Worm (Caenorhabditis elegans) whole organism, young adult: ENCODE measurements around the gene chil-18.

ENCODE experiments used
- B0035.1 ChIP-seq: sonication (generic microtip); optimal IDR thresholded peaks from 2 replicates; lab custom pipeline; 2016; ENCODE audit warnings: missing genetic modification characterization, mild to moderate bottlenecking, missing compliant biosample characterization, missing genotype, missing genetic modification reagents
- C06A6.2 ChIP-seq: fragments of 200-800 bp; sonication (Bioruptor generic); conservative IDR thresholded peaks from 2 replicates; pipeline ENCODE4 v1.3.6; 2022; ENCODE audit warnings: missing genetic modification characterization, missing compliant biosample characterization
- C17E4.6 ChIP-seq: fragments of 200-800 bp; sonication (Bioruptor generic); IDR thresholded peaks from 2 replicates; pipeline ENCODE4 v1.3.6; 2022; ENCODE audit warnings: missing genetic modification reagents, missing genetic modification characterization, missing compliant biosample characterization
- D2030.7 ChIP-seq: fragments of 200-800 bp; sonication (Bioruptor generic); IDR thresholded peaks from 2 replicates; pipeline ENCODE4 v1.3.6; 2022; ENCODE audit warnings: missing genetic modification reagents, missing genetic modification characterization, missing compliant biosample characterization
- F10E7.11 ChIP-seq: sonication (generic microtip); optimal IDR thresholded peaks from 2 replicates; lab custom pipeline; 2017; ENCODE audit warnings: mild to moderate bottlenecking, missing genetic modification characterization, moderate library complexity, missing compliant biosample characterization
- F22D6.2 ChIP-seq: sonication (generic microtip); optimal IDR thresholded peaks from 2 replicates; lab custom pipeline; 2016; ENCODE audit warnings: mild to moderate bottlenecking, missing genetic modification characterization, missing compliant biosample characterization
- F37B4.10 ChIP-seq: fragments of 200-800 bp; sonication (Bioruptor generic); IDR thresholded peaks from 2 replicates; pipeline ENCODE4 v1.3.6; 2022; ENCODE audit warnings: missing genetic modification characterization, missing compliant biosample characterization
- F55B11.4 ChIP-seq: sonication (generic microtip); optimal IDR thresholded peaks from 2 replicates; lab custom pipeline; 2016; ENCODE audit warnings: missing compliant biosample characterization, missing genetic modification characterization, borderline replicate concordance; ENCODE audit not compliant: insufficient read depth
- K12H6.12 ChIP-seq: fragments of 200-800 bp; sonication (Bioruptor generic); optimal IDR thresholded peaks from 2 replicates; lab custom pipeline; 2018; ENCODE audit warnings: mild to moderate bottlenecking, missing genetic modification characterization, missing compliant biosample characterization
- T07F8.4 ChIP-seq: sonication (generic microtip); optimal IDR thresholded peaks from 2 replicates; lab custom pipeline; 2016; ENCODE audit warnings: mild to moderate bottlenecking, missing genetic modification characterization, moderate library complexity, missing compliant biosample characterization
- Y53F4B.3 ChIP-seq: fragments of 200-800 bp; sonication (Bioruptor generic); IDR thresholded peaks from 2 replicates; pipeline ENCODE4 v1.3.6; 2022; ENCODE audit warnings: missing genetic modification reagents, missing genetic modification characterization, missing compliant biosample characterization
- Y79H2A.3 ChIP-seq: fragments of 200-800 bp; sonication (Bioruptor generic); conservative IDR thresholded peaks from 2 replicates; pipeline ENCODE4 v1.3.6; 2022; ENCODE audit warnings: missing genetic modification reagents, missing genetic modification characterization, missing compliant biosample characterization
- aptf-2 ChIP-seq: fragments of 200-800 bp; sonication (Bioruptor generic); conservative IDR thresholded peaks from 2 replicates; pipeline ENCODE4 v1.3.6; 2022; ENCODE audit warnings: missing genetic modification reagents, missing genetic modification characterization, missing compliant biosample characterization
- cebp-2 ChIP-seq: fragments of 200-800 bp; sonication (Bioruptor generic); IDR thresholded peaks from 2 replicates; pipeline ENCODE4 v1.3.6; 2022; ENCODE audit warnings: missing genetic modification characterization, missing compliant biosample characterization
- ceh-58 ChIP-seq: fragments of 200-800 bp; sonication (Bioruptor generic); IDR thresholded peaks from 2 replicates; pipeline ENCODE4 v1.3.6; 2022; ENCODE audit warnings: missing genetic modification characterization, missing compliant biosample characterization
- dpl-1 ChIP-seq: fragments of 150-350 bp; optimal IDR thresholded peaks from 2 replicates; lab custom pipeline; 2014; ENCODE audit warnings: missing biosample characterization, missing genetic modification reagents, missing genetic modification characterization
- efl-1 ChIP-seq: fragments of 150-350 bp; optimal IDR thresholded peaks from 2 replicates; lab custom pipeline; 2014; ENCODE audit warnings: missing biosample characterization, missing genetic modification reagents, missing genetic modification characterization
- egl-44 ChIP-seq: fragments of 200-800 bp; sonication (Bioruptor generic); IDR thresholded peaks from 2 replicates; pipeline ENCODE4 v1.3.6; 2022; ENCODE audit warnings: missing genetic modification reagents, missing genetic modification characterization, missing compliant biosample characterization
- ekl-4 ChIP-seq: fragments of 200-800 bp; sonication (Bioruptor generic); IDR thresholded peaks from 2 replicates; pipeline ENCODE4 v1.3.6; 2022; ENCODE audit warnings: missing genetic modification reagents, missing genetic modification characterization, missing compliant biosample characterization
- hmg-1.2 ChIP-seq: fragments of 200-800 bp; sonication (Bioruptor generic); IDR thresholded peaks from 2 replicates; pipeline ENCODE4 v1.3.6; 2022; ENCODE audit warnings: missing genetic modification reagents, missing genetic modification characterization, missing compliant biosample characterization
- lag-1 ChIP-seq: fragments of 200-800 bp; sonication (Bioruptor generic); IDR thresholded peaks from 2 replicates; pipeline ENCODE4 v1.3.6; 2022; ENCODE audit warnings: missing genetic modification reagents, missing genetic modification characterization, missing compliant biosample characterization
- let-607 ChIP-seq, 2 experiments: fragments of 200-800 bp in 1 of 2; sonication (Bioruptor generic) in 1 of 2; sonication (generic microtip) in 1 of 2; optimal IDR thresholded peaks; 2 replicates each; lab custom pipeline; 2016 to 2018; ENCODE audit warnings: mild to moderate bottlenecking in 2 of 2, missing compliant biosample characterization in 2 of 2, missing genetic modification characterization in 2 of 2, moderate library complexity in 2 of 2, missing genotype in 1 of 2
- lin-26 ChIP-seq: fragments of 200-800 bp; sonication (Bioruptor generic); IDR thresholded peaks from 2 replicates; pipeline ENCODE4 v1.3.6; 2022; ENCODE audit warnings: missing genetic modification reagents, missing genetic modification characterization, missing compliant biosample characterization
- lin-40 ChIP-seq: sonication (generic microtip); optimal IDR thresholded peaks from 2 replicates; lab custom pipeline; 2016; ENCODE audit warnings: missing genetic modification characterization, mild to moderate bottlenecking, missing compliant biosample characterization, missing genotype, missing genetic modification reagents
- madf-6 ChIP-seq: fragments of 200-800 bp; sonication (Bioruptor generic); IDR thresholded peaks from 2 replicates; pipeline ENCODE4 v1.3.6; 2022; ENCODE audit warnings: missing genetic modification reagents, missing genetic modification characterization, missing compliant biosample characterization
- madf-8 ChIP-seq: fragments of 200-800 bp; sonication (Bioruptor generic); conservative IDR thresholded peaks from 2 replicates; pipeline ENCODE4 v1.3.6; 2022; ENCODE audit warnings: missing genetic modification reagents, missing genetic modification characterization, missing compliant biosample characterization
- mcd-1 ChIP-seq: fragments of 200-800 bp; sonication (Bioruptor generic); IDR thresholded peaks from 2 replicates; pipeline ENCODE4 v1.3.6; 2022; ENCODE audit warnings: missing genetic modification reagents, missing genetic modification characterization, missing compliant biosample characterization
- mel-28 ChIP-seq: sonication (generic microtip); optimal IDR thresholded peaks from 2 replicates; lab custom pipeline; 2016; ENCODE audit warnings: borderline replicate concordance, mild to moderate bottlenecking, missing genetic modification characterization, missing compliant biosample characterization
- nfyb-1 ChIP-seq: fragments of 200-800 bp; sonication (Bioruptor generic); IDR thresholded peaks from 2 replicates; pipeline ENCODE4 v1.3.6; 2022; ENCODE audit warnings: missing genetic modification reagents, missing genetic modification characterization, missing compliant biosample characterization
- nhr-179 ChIP-seq: sonication (generic microtip); optimal IDR thresholded peaks from 2 replicates; lab custom pipeline; 2016; ENCODE audit warnings: mild to moderate bottlenecking, missing genetic modification characterization, missing compliant biosample characterization
- repo-1 ChIP-seq: sonication (generic microtip); optimal IDR thresholded peaks from 2 replicates; lab custom pipeline; 2017; ENCODE audit warnings: mild to moderate bottlenecking, missing genetic modification characterization, missing compliant biosample characterization
- sea-2 ChIP-seq: fragments of 200-800 bp; sonication (Bioruptor generic); IDR thresholded peaks from 2 replicates; pipeline ENCODE4 v1.3.6; 2022; ENCODE audit warnings: missing genetic modification characterization, missing compliant biosample characterization
- snpc-4 ChIP-seq, 5 experiments: fragments of 150-350 bp in 1 of 5; sonication (generic microtip) in 4 of 5; optimal IDR thresholded peaks; 2 replicates each; lab custom pipeline; 2014 to 2018; ENCODE audit warnings: missing genetic modification characterization in 5 of 5, missing biosample characterization in 3 of 5, antibody characterized with exemption in 2 of 5, mild to moderate bottlenecking in 2 of 5, missing compliant biosample characterization in 2 of 5, missing genotype in 2 of 5, moderate library complexity in 2 of 5, missing genetic modification reagents in 1 of 5
- sptf-2 ChIP-seq: fragments of 200-800 bp; sonication (Bioruptor generic); optimal IDR thresholded peaks from 2 replicates; lab custom pipeline; 2018; ENCODE audit warnings: mild to moderate bottlenecking, missing genetic modification characterization, missing compliant biosample characterization
- unc-130 ChIP-seq: sonication (generic microtip); optimal IDR thresholded peaks from 2 replicates; lab custom pipeline; 2016; ENCODE audit warnings: missing genetic modification reagents, missing genetic modification characterization, missing compliant biosample characterization
- unc-62 ChIP-seq: fragments of 150-350 bp; optimal IDR thresholded peaks from 2 replicates; lab custom pipeline; 2014; ENCODE audit warnings: missing biosample characterization, missing genetic modification reagents, missing genetic modification characterization
- xnd-1 ChIP-seq: sonication (generic microtip); optimal IDR thresholded peaks from 2 replicates; lab custom pipeline; 2016; ENCODE audit warnings: missing genotype, missing genetic modification reagents, missing genetic modification characterization, missing compliant biosample characterization
- ztf-26 ChIP-seq: sonication (generic microtip); optimal IDR thresholded peaks from 2 replicates; lab custom pipeline; 2017; ENCODE audit warnings: missing genetic modification characterization, missing compliant biosample characterization
- ztf-3 ChIP-seq: fragments of 200-800 bp; sonication (Bioruptor generic); optimal IDR thresholded peaks from 2 replicates; lab custom pipeline; 2018; ENCODE audit warnings: mild to moderate bottlenecking, missing genetic modification characterization, missing compliant biosample characterization

The chil-18 gene

DNA sequence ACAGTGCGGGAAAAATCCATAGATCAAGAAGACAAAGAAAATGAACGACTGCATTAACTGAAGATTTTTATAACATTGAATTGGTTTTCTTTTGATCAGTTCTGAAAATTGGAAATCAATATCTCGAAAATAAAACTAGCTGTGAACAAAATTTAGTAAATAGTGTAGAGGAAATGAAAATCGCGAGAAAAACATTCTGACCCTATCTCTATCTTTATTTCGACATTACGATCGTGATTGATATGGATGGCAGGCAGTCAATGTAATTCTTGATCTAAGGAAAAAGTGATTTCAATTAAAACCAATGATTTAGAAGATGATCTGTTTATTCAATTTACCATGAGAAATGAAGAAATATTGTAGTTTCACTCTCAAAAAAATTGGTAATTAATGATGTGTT, 12.1 kb upstream of the chil-18 start, which contains the start of gene kin-16:
kin-16 (minus strand) TSS at position 101 of the 400 bp plus-strand sequence.
- TF ChIP-seq lin-40 (tag; lab: Kevin White, UChicago) (no peak), F55B11.4 (tag; lab: Kevin White, UChicago) (no peak), madf-6 (GFP tag; lab: Robert Waterston, UW) (no peak), mcd-1 (no peak), K12H6.12 (tag; lab: Kevin White, UChicago) (no peak), aptf-2 (no peak), ztf-26 (tag; lab: Kevin White, UChicago) (no peak), F10E7.11 (tag; lab: Kevin White, UChicago) (no peak), Y53F4B.3 (GFP tag; lab: Robert Waterston, UW) (no peak), repo-1 (tag; lab: Kevin White, UChicago) (no peak), sptf-2 (GFP tag; lab: Kevin White, UChicago) (no peak), dpl-1 (GFP tag; lab: Kevin White, UChicago) (no peak), nfyb-1 (no peak), sea-2 (GFP tag; lab: Robert Waterston, UW) (no peak), let-607 (tag; optimal IDR thresholded peaks at IDR 0.05; lab: Kevin White, UChicago) (no peak)

ce11 chrII:9438227-9438626, 9.8 kb upstream of the chil-18 start, which contains the start of gene chil-13:
Gene chil-13, minus strand, starts transcription at chrII:9438327.
- TF ChIP-seq ekl-4 (GFP tag; lab: Robert Waterston, UW) = no peak
- TF ChIP-seq C17E4.6 (GFP tag; lab: Robert Waterston, UW) = no peak
- no peak for TF ChIP-seq nhr-179 (tag; lab: Kevin White, UChicago)
- no peak for TF ChIP-seq cebp-2 (GFP tag; lab: Robert Waterston, UW)
- TF ChIP-seq F22D6.2 = no peak
- TF ChIP-seq ceh-58 (GFP tag; lab: Robert Waterston, UW) = no peak
- no peak for TF ChIP-seq mel-28 (tag; lab: Kevin White, UChicago)
- no peak for TF ChIP-seq F37B4.10 (GFP tag; lab: Robert Waterston, UW)
- no peak for TF ChIP-seq madf-8 (GFP tag; lab: Robert Waterston, UW)
- no peak for TF ChIP-seq xnd-1 (tag; lab: Kevin White, UChicago)

- TF ChIP-seq D2030.7 (GFP tag; lab: Robert Waterston, UW) (no peak), efl-1 (GFP tag; lab: Kevin White, UChicago) (no peak), F10E7.11 (tag; lab: Kevin White, UChicago) (no peak), unc-62 (GFP tag; lab: Kevin White, UChicago) (no peak)
Measured at ce11 chrII:9438853-9439252, 9.2 kb upstream of the chil-18 start.

DNA sequence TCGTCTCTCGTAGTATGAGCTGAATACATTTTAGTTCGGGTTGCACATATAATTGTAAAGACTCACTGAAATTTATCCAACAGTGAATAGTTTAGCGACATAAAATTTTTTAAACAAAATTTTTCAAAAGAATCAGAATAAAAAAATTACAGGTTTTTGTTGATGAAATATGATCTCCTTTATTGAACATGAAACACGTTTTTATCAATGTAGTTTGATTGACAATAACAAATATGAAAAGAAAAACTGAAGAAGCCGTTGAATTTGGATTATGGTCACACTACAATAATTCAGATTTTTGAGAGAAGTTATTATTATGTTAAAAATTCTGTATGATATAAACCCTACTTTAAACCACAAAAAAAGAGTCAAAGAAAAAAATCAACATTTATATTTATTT, 8.0 kb upstream of the chil-18 start, which contains the start of gene chil-17:
chil-17 (minus strand) TSS at position 101 of the 400 bp plus-strand sequence.
- no peak for TF ChIP-seq xnd-1 (tag; lab: Kevin White, UChicago)
- TF ChIP-seq C06A6.2 (GFP tag; lab: Robert Waterston, UW) = no peak
- no peak for TF ChIP-seq T07F8.4 (tag; lab: Kevin White, UChicago)
- no peak for TF ChIP-seq B0035.1 (tag; lab: Kevin White, UChicago)
- TF ChIP-seq ztf-3 = no peak
- no peak for TF ChIP-seq hmg-1.2
- no peak for TF ChIP-seq snpc-4 (GFP tag; optimal IDR thresholded peaks at IDR 0.05; lab: Kevin White, UChicago)
- TF ChIP-seq snpc-4 (tag; optimal IDR thresholded peaks at IDR 0.05; lab: Kevin White, UChicago) = no peak
- TF ChIP-seq lin-26 (GFP tag; lab: Robert Waterston, UW) = no peak
- no peak for TF ChIP-seq Y79H2A.3 (GFP tag; lab: Robert Waterston, UW)
- TF ChIP-seq mcd-1 = no peak
- no peak for TF ChIP-seq ztf-26 (tag; lab: Kevin White, UChicago)
- no peak for TF ChIP-seq dpl-1 (GFP tag; lab: Kevin White, UChicago)
- no peak for TF ChIP-seq egl-44 (GFP tag; lab: Robert Waterston, UW)
- TF ChIP-seq lag-1 = no peak
- no peak for TF ChIP-seq unc-130 (GFP tag; lab: Kevin White, UChicago)
- TF ChIP-seq, all 124 proteins: peak for 0
